Worm (Caenorhabditis elegans) whole organism, L1 larva: Measurements from ENCODE around the gene evl-20.

Source experiments
- C16A3.4 ChIP-seq: fragments of 150-350 bp; optimal IDR thresholded peaks from 2 replicates; lab custom pipeline; 2014; ENCODE audit warnings: missing biosample characterization, missing genetic modification characterization
- C34B4.2 ChIP-seq: sonication (generic microtip); optimal IDR thresholded peaks from 2 replicates; lab custom pipeline; 2017; ENCODE audit warnings: mild to moderate bottlenecking, missing genetic modification characterization, missing compliant biosample characterization
- F16B12.6 ChIP-seq: fragments of 150-350 bp; optimal IDR thresholded peaks from 2 replicates; lab custom pipeline; 2014; ENCODE audit warnings: missing biosample characterization, missing genetic modification characterization
- aha-1 ChIP-seq: fragments of 150-350 bp; optimal IDR thresholded peaks from 2 replicates; lab custom pipeline; 2014; ENCODE audit warnings: missing biosample characterization, missing genetic modification characterization
- ama-1 ChIP-seq: fragments of 150-350 bp; optimal IDR thresholded peaks from 2 replicates; lab custom pipeline; 2014
- blmp-1 ChIP-seq: fragments of 150-350 bp; optimal IDR thresholded peaks from 2 replicates; lab custom pipeline; 2014; ENCODE audit warnings: missing biosample characterization, missing genetic modification characterization
- ceh-82 ChIP-seq, 3 experiments: fragments of 150-350 bp in 1 of 3; sonication (generic microtip) in 2 of 3; optimal IDR thresholded peaks; 2 replicates each; lab custom pipeline; 2014 to 2017; ENCODE audit warnings: missing biosample characterization in 3 of 3, missing genetic modification characterization in 3 of 3
- ceh-88 ChIP-seq: fragments of 200-800 bp; sonication (Bioruptor generic); IDR thresholded peaks from 2 replicates; pipeline ENCODE4 v1.3.6; 2022; ENCODE audit warnings: missing genetic modification characterization, missing compliant biosample characterization
- ceh-90 ChIP-seq: sonication (generic microtip); optimal IDR thresholded peaks from 2 replicates; lab custom pipeline; 2016; ENCODE audit warnings: missing genetic modification characterization, missing compliant biosample characterization
- ces-1 ChIP-seq: fragments of 150-350 bp; optimal IDR thresholded peaks from 2 replicates; lab custom pipeline; 2014; ENCODE audit warnings: missing biosample characterization, missing genetic modification reagents, missing genetic modification characterization
- dpl-1 ChIP-seq, 3 experiments: fragments of 150-350 bp in 2 of 3; sonication (generic microtip) in 1 of 3; optimal IDR thresholded peaks; 2 replicates each; lab custom pipeline; 2014 to 2017; ENCODE audit warnings: missing biosample characterization in 3 of 3, missing genetic modification characterization in 3 of 3, missing genetic modification reagents in 3 of 3
- efl-1 ChIP-seq, 4 experiments: fragments of 150-350 bp; optimal IDR thresholded peaks in 3 of 4; peaks in 1 of 4; 1 replicate in 1 of 4; 2 replicates in 3 of 4; lab custom pipeline; 2014; ENCODE audit warnings: missing biosample characterization in 2 of 4, missing genetic modification characterization in 2 of 4, missing genetic modification reagents in 2 of 4
- egl-13 ChIP-seq: sonication (generic microtip); optimal IDR thresholded peaks from 2 replicates; lab custom pipeline; 2016; ENCODE audit warnings: missing genotype, missing genetic modification reagents, missing genetic modification characterization, missing compliant biosample characterization
- egl-27 ChIP-seq, 2 experiments: fragments of 150-350 bp in 1 of 2; sonication (generic microtip); optimal IDR thresholded peaks; 3 replicates each; lab custom pipeline; 2017 to 2018; ENCODE audit warnings: missing biosample characterization in 2 of 2, missing genetic modification characterization in 2 of 2, missing genetic modification reagents in 2 of 2
- fkh-10 ChIP-seq: sonication (generic microtip); optimal IDR thresholded peaks from 2 replicates; lab custom pipeline; 2017; ENCODE audit warnings: missing biosample characterization, missing genetic modification reagents, missing genetic modification characterization
- fkh-4 ChIP-seq: sonication (generic microtip); optimal IDR thresholded peaks from 2 replicates; lab custom pipeline; 2016; ENCODE audit warnings: missing compliant biosample characterization, missing genetic modification characterization, borderline replicate concordance
- fkh-8 ChIP-seq: sonication (generic microtip); optimal IDR thresholded peaks from 2 replicates; lab custom pipeline; 2016; ENCODE audit warnings: mild to moderate bottlenecking, missing genetic modification characterization, missing compliant biosample characterization
- fos-1 ChIP-seq: fragments of 150-350 bp; optimal IDR thresholded peaks from 2 replicates; lab custom pipeline; 2014; ENCODE audit warnings: missing biosample characterization, missing genetic modification characterization
- grh-1 ChIP-seq: fragments of 200-800 bp; sonication (Bioruptor generic); IDR thresholded peaks from 2 replicates; pipeline ENCODE4 v1.3.6; 2022; ENCODE audit warnings: missing genetic modification reagents, missing genetic modification characterization, missing compliant biosample characterization
- hlh-4 ChIP-seq: sonication (generic microtip); optimal IDR thresholded peaks from 2 replicates; lab custom pipeline; 2016; ENCODE audit warnings: mild to moderate bottlenecking, missing genetic modification characterization, missing compliant biosample characterization
- isw-1 ChIP-seq: fragments of 200-800 bp; sonication (Bioruptor generic); IDR thresholded peaks from 2 replicates; pipeline ENCODE4 v1.3.6; 2022; ENCODE audit warnings: missing genetic modification characterization, missing compliant biosample characterization
- lin-13 ChIP-seq: fragments of 150-350 bp; optimal IDR thresholded peaks from 2 replicates; lab custom pipeline; 2014; ENCODE audit warnings: missing biosample characterization, missing genetic modification reagents, missing genetic modification characterization
- lin-14 ChIP-seq: fragments of 200-800 bp; sonication (Bioruptor generic); optimal IDR thresholded peaks from 2 replicates; lab custom pipeline; 2018; ENCODE audit warnings: mild to moderate bottlenecking, missing genetic modification characterization, moderate library complexity, missing compliant biosample characterization
- lin-35 ChIP-seq, 2 experiments: fragments of 150-350 bp; optimal IDR thresholded peaks; 2 replicates each; lab custom pipeline; 2014; ENCODE audit warnings: missing biosample characterization in 2 of 2, missing genetic modification characterization in 2 of 2, missing genetic modification reagents in 2 of 2
- lsy-2 ChIP-seq, 2 experiments: fragments of 150-350 bp; optimal IDR thresholded peaks; 2 replicates each; lab custom pipeline; 2014; ENCODE audit warnings: missing biosample characterization in 2 of 2, missing genetic modification characterization in 2 of 2
- mab-9 ChIP-seq: fragments of 200-800 bp; sonication (Bioruptor generic); IDR thresholded peaks from 2 replicates; pipeline ENCODE4 v1.3.6; 2022; ENCODE audit warnings: missing genetic modification reagents, missing genetic modification characterization, missing compliant biosample characterization
- mdl-1 ChIP-seq, 2 experiments: fragments of 150-350 bp; optimal IDR thresholded peaks; 2 replicates each; lab custom pipeline; 2014 to 2017; ENCODE audit warnings: missing biosample characterization in 2 of 2, missing genetic modification characterization in 2 of 2, inconsistent platforms in 1 of 2
- nhr-11 ChIP-seq: fragments of 150-350 bp; optimal IDR thresholded peaks from 2 replicates; lab custom pipeline; 2014; ENCODE audit warnings: missing biosample characterization, missing genetic modification characterization
- nhr-12 ChIP-seq: sonication (generic microtip); optimal IDR thresholded peaks from 2 replicates; lab custom pipeline; 2017; ENCODE audit warnings: missing biosample characterization, missing genetic modification characterization
- nhr-19 ChIP-seq: fragments of 200-800 bp; sonication (Bioruptor generic); conservative IDR thresholded peaks from 2 replicates; pipeline ENCODE4 v1.3.6; 2022; ENCODE audit warnings: missing genetic modification characterization, missing compliant biosample characterization
- nhr-28 ChIP-seq: fragments of 150-350 bp; optimal IDR thresholded peaks from 2 replicates; lab custom pipeline; 2014; ENCODE audit warnings: missing biosample characterization, missing genetic modification characterization
- nhr-47 ChIP-seq: sonication (generic microtip); optimal IDR thresholded peaks from 2 replicates; lab custom pipeline; 2016; ENCODE audit warnings: mild to moderate bottlenecking, missing genetic modification characterization, moderate library complexity, missing compliant biosample characterization
- nhr-71 ChIP-seq: sonication (generic microtip); optimal IDR thresholded peaks from 2 replicates; lab custom pipeline; 2016; ENCODE audit warnings: mild to moderate bottlenecking, missing genetic modification characterization, moderate library complexity, missing compliant biosample characterization
- nhr-85 ChIP-seq: sonication (generic microtip); peaks from one replicate; lab custom pipeline; 2016; ENCODE audit warnings: missing genetic modification characterization, inconsistent platforms, missing compliant biosample characterization
- pqm-1 ChIP-seq: sonication (generic microtip); optimal IDR thresholded peaks from 3 replicates; lab custom pipeline; 2017; ENCODE audit warnings: missing biosample characterization, missing genetic modification characterization
- skn-1 ChIP-seq: fragments of 150-350 bp; optimal IDR thresholded peaks from 2 replicates; lab custom pipeline; 2014; ENCODE audit warnings: missing biosample characterization, missing genetic modification characterization
- snpc-4 ChIP-seq: fragments of 150-350 bp; optimal IDR thresholded peaks from 2 replicates; lab custom pipeline; 2014; ENCODE audit warnings: missing biosample characterization, missing genetic modification characterization
- sptf-1 ChIP-seq: fragments of 150-350 bp; optimal IDR thresholded peaks from 2 replicates; lab custom pipeline; 2014; ENCODE audit warnings: missing biosample characterization, missing genetic modification characterization
- tbx-2 ChIP-seq: sonication (generic microtip); optimal IDR thresholded peaks from 2 replicates; lab custom pipeline; 2016; ENCODE audit warnings: missing genetic modification characterization, missing compliant biosample characterization
- unc-130 ChIP-seq: fragments of 150-350 bp; optimal IDR thresholded peaks from 2 replicates; lab custom pipeline; 2017; ENCODE audit warnings: missing biosample characterization, missing genetic modification characterization, inconsistent platforms
- unc-98 ChIP-seq: fragments of 200-800 bp; sonication (Bioruptor generic); IDR thresholded peaks from 2 replicates; pipeline ENCODE4 v1.3.6; 2022; ENCODE audit warnings: missing genetic modification characterization, missing compliant biosample characterization
- vab-15 ChIP-seq: sonication (generic microtip); optimal IDR thresholded peaks from 2 replicates; lab custom pipeline; 2017; ENCODE audit warnings: missing genotype, mild to moderate bottlenecking, missing genetic modification characterization, missing compliant biosample characterization
- xbp-1 ChIP-seq: sonication (generic microtip); optimal IDR thresholded peaks from 2 replicates; lab custom pipeline; 2016; ENCODE audit warnings: missing genetic modification characterization, missing compliant biosample characterization
- zag-1 ChIP-seq: fragments of 150-350 bp; optimal IDR thresholded peaks from 2 replicates; lab custom pipeline; 2014; ENCODE audit warnings: missing biosample characterization, missing genetic modification characterization
- zip-4 ChIP-seq: fragments of 200-800 bp; sonication (Bioruptor generic); optimal IDR thresholded peaks from 2 replicates; lab custom pipeline; 2018; ENCODE audit warnings: mild to moderate bottlenecking, missing genetic modification characterization, moderate library complexity, missing compliant biosample characterization
- ztf-11 ChIP-seq, 2 experiments: sonication (generic microtip); optimal IDR thresholded peaks; 2 replicates each; lab custom pipeline; 2016 to 2017; ENCODE audit warnings: missing genetic modification characterization in 2 of 2, missing biosample characterization in 1 of 2, missing compliant biosample characterization in 1 of 2
- ztf-4 ChIP-seq: fragments of 150-350 bp; optimal IDR thresholded peaks from 2 replicates; lab custom pipeline; 2014; ENCODE audit warnings: missing biosample characterization, missing genetic modification characterization

Gene evl-20

ce11 chrII:8456681-8457389 is 12.7 kb downstream of the evl-20 start (continued):
- TF ChIP-seq dpl-1 (GFP tag; optimal IDR thresholded peaks at IDR 0.05; lab: Kevin White, UChicago), result peak in 2 of 3 experiments; percentile 6 to 59
- TF ChIP-seq vab-15, result no peak
- TF ChIP-seq mab-9, result no peak

ce11 chrII:8457438-8457837 is 13.3 kb downstream of the evl-20 start, which contains the start of gene zyg-9:
Gene zyg-9 (plus strand): TSS chrII:8457818.
- TF ChIP-seq tbx-2 (tag; lab: Kevin White, UChicago), result no peak
- TF ChIP-seq blmp-1 (tag; lab: Kevin White, UChicago), result peak; percentile 1
- no peak for TF ChIP-seq ztf-4 (tag; lab: Kevin White, UChicago)
- TF ChIP-seq ama-1 (lab: Kevin White, UChicago), result no peak
- peak; percentile 48 for TF ChIP-seq F16B12.6
- no peak for TF ChIP-seq unc-98 (GFP tag; lab: Robert Waterston, UW)
- no peak for TF ChIP-seq nhr-28 (tag; lab: Kevin White, UChicago)
- peak; percentile 14 for TF ChIP-seq nhr-71 (tag; lab: Kevin White, UChicago)
- TF ChIP-seq mdl-1 (tag; optimal IDR thresholded peaks at IDR 0.05; lab: Kevin White, UChicago), result peak in 1 of 2 experiments; percentile 25
- TF ChIP-seq skn-1 (tag; lab: Kevin White, UChicago), result peak; percentile 50
- peak; percentile 70 for TF ChIP-seq zip-4 (GFP tag; lab: Kevin White, UChicago)
- TF ChIP-seq nhr-85 (tag; lab: Kevin White, UChicago), result peak; percentile 48
- peak in 1 of 2 experiments; percentile 33 for TF ChIP-seq lsy-2 (tag; optimal IDR thresholded peaks at IDR 0.05; lab: Kevin White, UChicago)
- no peak for TF ChIP-seq nhr-12 (tag; lab: Kevin White, UChicago)
- peak in 1 of 3 experiments; percentile 32 for TF ChIP-seq ceh-82 (tag; optimal IDR thresholded peaks at IDR 0.05; lab: Kevin White, UChicago)
- TF ChIP-seq nhr-47 (tag; lab: Kevin White, UChicago), result peak; percentile 2
- no peak for TF ChIP-seq pqm-1
- TF ChIP-seq efl-1 (optimal IDR thresholded peaks at IDR 0.05; lab: Kevin White, UChicago), result no peak
- peak; percentile 19 to 57 for TF ChIP-seq efl-1 (GFP tag; optimal IDR thresholded peaks at IDR 0.05 in 1 of 2; lab: Kevin White, UChicago)
- TF ChIP-seq lin-14 (GFP tag; lab: Kevin White, UChicago), result peak; percentile 55

ce11 chrII:8464448-8464898 is 20.4 kb downstream of the evl-20 start, which contains the start of gene fars-3:
Gene fars-3 (plus strand): TSS chrII:8464848.
- no peak for TF ChIP-seq fkh-4
- TF ChIP-seq ceh-88 (GFP tag; lab: Robert Waterston, UW), result no peak
- peak; percentile 12 for TF ChIP-seq snpc-4 (tag; lab: Kevin White, UChicago)
- TF ChIP-seq sptf-1 (tag; lab: Kevin White, UChicago), result no peak
- TF ChIP-seq isw-1, result no peak
- TF ChIP-seq egl-13 (tag; lab: Kevin White, UChicago), result no peak
- TF ChIP-seq lin-35 (GFP tag; optimal IDR thresholded peaks at IDR 0.05; lab: Kevin White, UChicago), result peak in 1 of 2 experiments; percentile 28
- no peak for TF ChIP-seq grh-1
- TF ChIP-seq nhr-11 (tag; lab: Kevin White, UChicago), result no peak
- no peak for TF ChIP-seq mab-9
- TF ChIP-seq ces-1 (GFP tag; lab: Kevin White, UChicago), result no peak
- no peak for TF ChIP-seq fkh-8
- TF ChIP-seq fos-1, result no peak
- no peak for TF ChIP-seq C34B4.2
- no peak for TF ChIP-seq lin-13 (GFP tag; lab: Kevin White, UChicago)
- TF ChIP-seq skn-1 (tag; lab: Kevin White, UChicago), result peak; percentile 25
- no peak for TF ChIP-seq zag-1
- TF ChIP-seq nhr-12 (tag; lab: Kevin White, UChicago), result no peak
- no peak for TF ChIP-seq ztf-11 (tag; optimal IDR thresholded peaks at IDR 0.05; lab: Kevin White, UChicago)
- no peak for TF ChIP-seq aha-1 (tag; lab: Kevin White, UChicago)
- TF ChIP-seq ama-1 (lab: Kevin White, UChicago), result peak; percentile 17
- no peak for TF ChIP-seq C16A3.4 (tag; lab: Kevin White, UChicago)
- peak in 1 of 3 experiments; percentile 52 for TF ChIP-seq dpl-1 (GFP tag; optimal IDR thresholded peaks at IDR 0.05; lab: Kevin White, UChicago)
- peak; percentile 30 for TF ChIP-seq nhr-71 (tag; lab: Kevin White, UChicago)
- no peak for TF ChIP-seq nhr-19
- TF ChIP-seq fkh-10 (GFP tag; lab: Kevin White, UChicago), result no peak
- TF ChIP-seq xbp-1 (tag; lab: Kevin White, UChicago), result peak; percentile 13
- no peak for TF ChIP-seq nhr-28 (tag; lab: Kevin White, UChicago)
- no peak for TF ChIP-seq hlh-4 (tag; lab: Kevin White, UChicago)
- TF ChIP-seq egl-27 (tag; optimal IDR thresholded peaks at IDR 0.05; lab: Kevin White, UChicago), result no peak
- peak; percentile 38 for TF ChIP-seq unc-130 (tag; lab: Kevin White, UChicago)
- TF ChIP-seq ceh-90 (tag; lab: Kevin White, UChicago), result no peak
